Fruit fly (Drosophila melanogaster) whole organism, pupa: ENCODE results near the gene fz2.

Experiments used
- CG10348 ChIP-seq: fragments of 200-800 bp; sonication (Bioruptor generic); IDR thresholded peaks from 2 replicates; pipeline ENCODE4 v1.3.6; 2022; ENCODE audit warnings: missing biosample characterization, missing genetic modification characterization
- CG12605 ChIP-seq: fragments of 200-800 bp; sonication (Bioruptor generic); IDR thresholded peaks from 2 replicates; pipeline ENCODE4 v1.3.6; 2022; ENCODE audit warnings: missing biosample characterization, missing genetic modification characterization
- CG13204 ChIP-seq: fragments of 200-800 bp; sonication (Bioruptor generic); optimal IDR thresholded peaks from 2 replicates; lab custom pipeline; 2018; ENCODE audit warnings: missing biosample characterization, mild to moderate bottlenecking, missing genetic modification characterization, moderate library complexity
- CG14655 ChIP-seq: fragments of 200-800 bp; sonication (Bioruptor generic); optimal IDR thresholded peaks from 3 replicates; lab custom pipeline; 2017; ENCODE audit warnings: mild to moderate bottlenecking, missing biosample characterization, missing genetic modification reagents, missing genetic modification characterization
- CG15710 ChIP-seq: fragments of 200-800 bp; sonication (Bioruptor generic); optimal IDR thresholded peaks from 2 replicates; lab custom pipeline; 2018; ENCODE audit warnings: missing biosample characterization, mild to moderate bottlenecking, missing genetic modification characterization, moderate library complexity
- CG17806 ChIP-seq: fragments of 200-800 bp; sonication (Bioruptor generic); optimal IDR thresholded peaks from 2 replicates; lab custom pipeline; 2018; ENCODE audit warnings: missing biosample characterization, mild to moderate bottlenecking, missing genetic modification characterization, moderate library complexity
- CG32121 ChIP-seq: fragments of 200-800 bp; sonication (Bioruptor generic); IDR thresholded peaks from 2 replicates; pipeline ENCODE4 v1.3.6; 2022; ENCODE audit warnings: missing biosample characterization, missing genetic modification characterization
- CG34367 ChIP-seq: fragments of 200-800 bp; sonication (Bioruptor generic); optimal IDR thresholded peaks from 2 replicates; lab custom pipeline; 2018; ENCODE audit warnings: missing biosample characterization, mild to moderate bottlenecking, missing genetic modification characterization
- CG4496 ChIP-seq: fragments of 200-800 bp; sonication (Bioruptor generic); IDR thresholded peaks from 3 replicates; pipeline ENCODE4 v1.3.6; 2022; ENCODE audit warnings: missing biosample characterization, missing genetic modification characterization
- CG8159 ChIP-seq: fragments of 200-800 bp; sonication (Bioruptor generic); optimal IDR thresholded peaks from 3 replicates; lab custom pipeline; 2018; ENCODE audit warnings: missing biosample characterization, mild to moderate bottlenecking, missing genetic modification characterization, moderate library complexity
- CG8301 ChIP-seq: fragments of 200-800 bp; sonication (Bioruptor generic); optimal IDR thresholded peaks from 2 replicates; lab custom pipeline; 2018; ENCODE audit warnings: missing biosample characterization, mild to moderate bottlenecking, missing genetic modification characterization
- CG9948 ChIP-seq: fragments of 200-800 bp; sonication (Bioruptor generic); optimal IDR thresholded peaks from 2 replicates; lab custom pipeline; 2018; ENCODE audit warnings: missing biosample characterization, mild to moderate bottlenecking, missing genetic modification characterization, moderate library complexity
- D1 ChIP-seq: fragments of 200-800 bp; sonication (Bioruptor generic); optimal IDR thresholded peaks from 2 replicates; lab custom pipeline; 2018; ENCODE audit warnings: missing biosample characterization, mild to moderate bottlenecking, missing genetic modification characterization, moderate library complexity
- EcR ChIP-seq: fragments of 200-800 bp; sonication (Bioruptor generic); optimal IDR thresholded peaks from 3 replicates; lab custom pipeline; 2019; ENCODE audit warnings: missing biosample characterization, missing genetic modification characterization, mild to moderate bottlenecking, moderate library complexity, missing genetic modification reagents
- Ets98B ChIP-seq: fragments of 200-800 bp; sonication (Bioruptor generic); IDR thresholded peaks from 2 replicates; pipeline ENCODE4 v1.3.6; 2022; ENCODE audit warnings: missing biosample characterization, missing genetic modification characterization
- Pif1A ChIP-seq: fragments of 200-800 bp; sonication (Bioruptor generic); optimal IDR thresholded peaks from 3 replicates; lab custom pipeline; 2016; ENCODE audit warnings: missing biosample characterization, missing genetic modification characterization
- Pif1B ChIP-seq: fragments of 200-800 bp; sonication (Bioruptor generic); optimal IDR thresholded peaks from 3 replicates; lab custom pipeline; 2016; ENCODE audit warnings: missing biosample characterization, missing genetic modification characterization
- Snoo ChIP-seq: fragments of 200-800 bp; sonication (Bioruptor generic); optimal IDR thresholded peaks from 3 replicates; lab custom pipeline; 2017; ENCODE audit warnings: missing biosample characterization, mild to moderate bottlenecking, missing genetic modification characterization, inconsistent platforms
- fd96Ca ChIP-seq: fragments of 200-800 bp; sonication (Bioruptor generic); IDR thresholded peaks from 3 replicates; pipeline ENCODE4 v1.3.6; 2022; ENCODE audit warnings: missing biosample characterization, missing genetic modification characterization
- gl ChIP-seq: fragments of 200-800 bp; sonication (Bioruptor generic); optimal IDR thresholded peaks from 2 replicates; lab custom pipeline; 2018; ENCODE audit warnings: missing biosample characterization, mild to moderate bottlenecking, missing genetic modification characterization
- rn ChIP-seq: fragments of 200-800 bp; sonication (Bioruptor generic); IDR thresholded peaks from 2 replicates; pipeline ENCODE4 v1.3.6; 2022; ENCODE audit warnings: missing biosample characterization, missing genetic modification characterization

The fz2 gene

DNA sequence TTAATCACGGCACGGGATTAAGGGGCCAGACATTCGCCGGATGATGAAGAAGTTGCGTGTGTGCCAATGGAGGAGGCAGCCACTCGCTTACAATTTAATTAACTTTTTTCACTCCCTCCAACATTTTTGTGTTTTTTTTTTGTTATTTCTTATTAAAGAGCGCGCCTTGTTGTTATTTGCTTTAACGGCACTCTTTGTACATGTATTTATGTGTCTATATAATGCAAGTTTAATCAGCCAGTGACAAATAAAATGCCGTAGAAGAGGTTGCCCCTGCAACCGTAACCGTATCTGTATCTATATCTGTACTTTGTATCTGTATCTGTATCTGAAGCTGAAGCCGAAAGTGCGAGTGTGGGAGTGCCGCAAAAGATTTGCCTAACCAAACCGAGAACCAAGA lies 73.9 kb downstream of the fz2 start:
- TF ChIP-seq Ets98B (GFP tag; lab: Robert Waterston, UW) (no peak), CG13204 (GFP tag; lab: Kevin White, UChicago) (no peak), Snoo (tag; lab: Kevin White, UChicago) (no peak), CG15710 (tag; lab: Kevin White, UChicago) (no peak), CG32121 (GFP tag; lab: Robert Waterston, UW) (no peak), CG8159 (tag; lab: Kevin White, UChicago) (no peak), Pif1A (GFP tag; lab: Kevin White, UChicago) (no peak), CG4496 (GFP tag; lab: Robert Waterston, UW) (no peak), D1 (tag; lab: Kevin White, UChicago) (no peak), CG14655 (no peak)

dm6 chr3L:19159894-19160293 lies 75.3 kb downstream of the fz2 start:
- TF ChIP-seq rn (GFP tag; lab: Robert Waterston, UW) (peak; percentile 61), CG17806 (tag; lab: Kevin White, UChicago) (peak; percentile 93), EcR (GFP tag; lab: Kevin White, UChicago) (peak; percentile 43), CG14655 (peak; percentile 90), CG8159 (tag; lab: Kevin White, UChicago) (peak; percentile 92), fd96Ca (GFP tag; lab: Robert Waterston, UW) (peak; percentile 79), D1 (tag; lab: Kevin White, UChicago) (peak; percentile 69), CG8301 (tag; lab: Kevin White, UChicago) (peak; percentile 86), Snoo (tag; lab: Kevin White, UChicago) (peak; percentile 77), gl (tag; lab: Kevin White, UChicago) (peak; percentile 82), CG13204 (GFP tag; lab: Kevin White, UChicago) (peak; percentile 80), CG12605 (GFP tag; lab: Robert Waterston, UW) (peak; percentile 84), CG32121 (GFP tag; lab: Robert Waterston, UW) (peak; percentile 51), CG34367 (tag; lab: Kevin White, UChicago) (peak; percentile 90), Ets98B (GFP tag; lab: Robert Waterston, UW) (peak; percentile 67), CG4496 (GFP tag; lab: Robert Waterston, UW) (peak; percentile 89), Pif1B (GFP tag; lab: Kevin White, UChicago) (peak; percentile 94), CG9948 (tag; lab: Kevin White, UChicago) (peak; percentile 86), CG10348 (GFP tag; lab: Robert Waterston, UW) (no peak), CG15710 (tag; lab: Kevin White, UChicago) (peak; percentile 91), Pif1A (GFP tag; lab: Kevin White, UChicago) (peak; percentile 91)
- TF ChIP-seq, all 21 proteins: peak for 20

dm6 chr3L:19158343-19158742 lies 76.8 kb downstream of the fz2 start:
- TF ChIP-seq CG10348 (GFP tag; lab: Robert Waterston, UW) = no peak
- peak; percentile 14 for TF ChIP-seq CG13204 (GFP tag; lab: Kevin White, UChicago)

DNA sequence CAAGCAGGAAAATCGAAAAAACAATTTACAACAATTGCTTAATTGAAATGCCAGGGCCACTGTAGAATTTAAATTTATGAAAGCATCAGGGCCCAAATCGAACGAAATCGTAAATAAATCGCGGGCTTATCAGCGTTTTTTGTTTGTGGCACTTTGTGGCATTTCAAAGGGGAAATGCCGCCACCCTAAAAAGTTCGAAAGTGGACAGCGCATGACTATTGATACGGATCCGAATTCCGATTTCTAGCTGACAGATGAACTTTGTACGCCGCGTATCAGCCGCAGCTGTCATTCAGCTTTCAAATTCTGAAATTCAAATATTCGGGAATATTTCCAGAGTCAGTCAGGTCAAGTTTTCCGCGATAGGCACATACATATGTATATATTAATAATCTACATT lies 78.9 kb downstream of the fz2 start:
- TF ChIP-seq CG8159 (tag; lab: Kevin White, UChicago) = no peak
- TF ChIP-seq Ets98B (GFP tag; lab: Robert Waterston, UW) = no peak

DNA sequence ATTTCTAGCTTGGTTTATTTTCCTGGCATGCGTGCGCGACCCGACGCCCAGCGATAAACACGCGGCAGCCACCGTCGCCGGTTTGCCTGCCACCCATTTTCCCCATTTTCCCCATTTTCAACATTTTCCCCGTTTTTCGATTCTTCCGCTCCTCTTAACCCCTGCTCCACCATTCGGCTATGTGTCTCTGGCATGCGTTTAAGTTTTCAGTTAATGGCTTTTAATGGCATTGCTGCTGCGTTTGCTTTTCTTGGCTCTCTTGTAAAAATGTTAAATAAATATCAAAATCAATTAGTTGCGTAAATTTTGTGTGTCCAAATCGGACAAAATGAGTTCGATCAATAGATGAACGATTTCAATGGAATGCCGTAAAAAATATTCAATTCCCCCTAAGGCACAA lies 80.1 kb downstream of the fz2 start:
- TF ChIP-seq Pif1B (GFP tag; lab: Kevin White, UChicago) = no peak
- TF ChIP-seq CG8301 (tag; lab: Kevin White, UChicago) = no peak
- no peak for TF ChIP-seq Pif1A (GFP tag; lab: Kevin White, UChicago)
- no peak for TF ChIP-seq CG13204 (GFP tag; lab: Kevin White, UChicago)
- no peak for TF ChIP-seq CG32121 (GFP tag; lab: Robert Waterston, UW)
- no peak for TF ChIP-seq CG4496 (GFP tag; lab: Robert Waterston, UW)
- no peak for TF ChIP-seq CG8159 (tag; lab: Kevin White, UChicago)
- no peak for TF ChIP-seq Snoo (tag; lab: Kevin White, UChicago)
- TF ChIP-seq gl (tag; lab: Kevin White, UChicago) = no peak
- TF ChIP-seq, all 21 proteins: peak for 0

- TF ChIP-seq CG34367 (tag; lab: Kevin White, UChicago) (no peak), D1 (tag; lab: Kevin White, UChicago) (no peak), Snoo (tag; lab: Kevin White, UChicago) (no peak), CG8301 (tag; lab: Kevin White, UChicago) (no peak), CG15710 (tag; lab: Kevin White, UChicago) (no peak), fd96Ca (GFP tag; lab: Robert Waterston, UW) (no peak), CG8159 (tag; lab: Kevin White, UChicago) (no peak), Pif1B (GFP tag; lab: Kevin White, UChicago) (no peak), Pif1A (GFP tag; lab: Kevin White, UChicago) (no peak), CG13204 (GFP tag; lab: Kevin White, UChicago) (no peak), EcR (GFP tag; lab: Kevin White, UChicago) (no peak), gl (tag; lab: Kevin White, UChicago) (no peak), CG10348 (GFP tag; lab: Robert Waterston, UW) (no peak)
Observed at dm6 chr3L:19151938-19152517, 83.1 kb downstream of the fz2 start.
